Worm (Caenorhabditis elegans): Measurements from ENCODE around the gene slc-5A12.

slc-5A12 gene

DNA sequence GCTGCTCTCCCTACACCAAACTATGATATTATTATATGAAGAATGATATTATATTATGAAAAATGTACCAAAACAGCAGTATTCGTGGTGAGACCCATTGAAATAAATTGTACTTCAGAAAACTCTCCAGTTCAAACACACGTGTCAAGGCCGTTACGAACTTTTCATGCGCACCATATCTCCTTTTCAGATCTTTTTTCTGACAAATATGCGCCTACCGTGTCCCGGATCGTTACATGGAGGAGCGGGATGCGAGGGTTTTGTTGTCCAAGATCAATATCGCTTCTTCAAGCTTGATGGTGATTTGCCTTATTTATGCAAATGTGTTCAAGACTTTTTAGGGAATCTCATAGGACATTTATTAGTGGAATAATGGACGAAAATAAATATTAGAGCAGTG is 33.5 kb upstream of the slc-5A12 start:
- TF ChIP-seq ets-7 (tag; optimal IDR thresholded peaks at IDR 0.05) (no peak), ceh-36 (tag; optimal IDR thresholded peaks at IDR 0.05) (no peak), F13C5.2 (tag; optimal IDR thresholded peaks at IDR 0.05) (no peak), ama-1 (optimal IDR thresholded peaks at IDR 0.05) (no peak), pes-1 (GFP tag; IDR thresholded peaks at IDR 0.05) (no peak), hmbx-1 (tag; optimal IDR thresholded peaks at IDR 0.05) (no peak), B0310.2 (tag; optimal IDR thresholded peaks at IDR 0.05) (no peak), sea-1 (GFP tag; conservative IDR thresholded peaks at IDR 0.05) (no peak), scrt-1 (GFP tag; IDR thresholded peaks at IDR 0.05) (no peak)

DNA sequence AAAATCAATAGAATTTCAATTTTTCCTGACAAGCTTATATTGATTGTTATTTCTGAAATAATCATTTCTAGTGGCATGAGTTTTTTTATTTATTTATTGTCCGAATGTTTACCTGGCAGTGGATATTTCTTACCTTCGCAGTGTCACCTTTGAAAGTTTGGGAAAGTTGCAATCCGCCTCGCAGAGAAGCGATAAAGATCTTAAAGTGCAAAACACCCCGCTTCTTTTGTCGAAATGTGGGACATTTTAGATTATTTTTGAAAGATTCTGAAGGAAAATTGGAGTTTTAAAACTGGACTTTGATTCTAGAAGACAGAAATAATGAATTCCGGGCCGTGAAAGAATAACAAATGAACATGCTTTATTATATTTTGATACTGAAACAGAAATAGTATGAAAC is 28.5 kb upstream of the slc-5A12 start:
- no peak for TF ChIP-seq ets-7 (tag; optimal IDR thresholded peaks at IDR 0.05)
- no peak for TF ChIP-seq tra-4 (tag; optimal IDR thresholded peaks at IDR 0.05)
- TF ChIP-seq ceh-36 (tag; optimal IDR thresholded peaks at IDR 0.05): no peak
- no peak for TF ChIP-seq tbx-11 (GFP tag; IDR thresholded peaks at IDR 0.05)
- TF ChIP-seq scrt-1 (GFP tag; IDR thresholded peaks at IDR 0.05): no peak

DNA sequence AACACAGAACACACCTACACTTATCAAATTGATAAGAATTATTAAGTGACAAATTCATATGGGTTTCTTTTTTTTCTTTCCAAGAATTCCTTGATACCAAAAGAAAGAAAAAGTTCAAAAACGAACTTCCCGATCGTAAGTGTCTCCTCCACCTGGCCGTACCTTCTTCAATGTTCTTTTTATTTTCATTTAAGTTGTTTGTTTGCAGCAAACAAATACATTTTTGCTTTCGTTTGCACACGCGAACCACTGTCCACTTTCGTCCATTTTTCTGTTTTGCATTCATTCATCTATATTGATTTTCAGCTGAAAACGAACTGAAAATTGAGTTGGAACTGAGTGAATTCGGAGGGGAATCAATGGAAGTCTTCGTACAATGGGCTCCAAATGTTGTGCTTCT is 25.5 kb upstream of the slc-5A12 start, which contains the start of gene VZK822L.2:
Gene VZK822L.2 (plus strand): TSS at position 301 of the 400 bp plus-strand sequence.
- TF ChIP-seq tbx-11 (GFP tag; IDR thresholded peaks at IDR 0.05): no peak
- TF ChIP-seq tbx-37 (GFP tag; conservative IDR thresholded peaks at IDR 0.05): no peak
- no peak for TF ChIP-seq ceh-13 (GFP tag; optimal IDR thresholded peaks at IDR 0.05)
- TF ChIP-seq B0310.2 (tag; optimal IDR thresholded peaks at IDR 0.05): no peak
- TF ChIP-seq tra-4 (tag; optimal IDR thresholded peaks at IDR 0.05): no peak
- no peak for TF ChIP-seq aly-1 (tag; optimal IDR thresholded peaks at IDR 0.05)
- no peak for TF ChIP-seq ets-7 (tag; optimal IDR thresholded peaks at IDR 0.05)

DNA sequence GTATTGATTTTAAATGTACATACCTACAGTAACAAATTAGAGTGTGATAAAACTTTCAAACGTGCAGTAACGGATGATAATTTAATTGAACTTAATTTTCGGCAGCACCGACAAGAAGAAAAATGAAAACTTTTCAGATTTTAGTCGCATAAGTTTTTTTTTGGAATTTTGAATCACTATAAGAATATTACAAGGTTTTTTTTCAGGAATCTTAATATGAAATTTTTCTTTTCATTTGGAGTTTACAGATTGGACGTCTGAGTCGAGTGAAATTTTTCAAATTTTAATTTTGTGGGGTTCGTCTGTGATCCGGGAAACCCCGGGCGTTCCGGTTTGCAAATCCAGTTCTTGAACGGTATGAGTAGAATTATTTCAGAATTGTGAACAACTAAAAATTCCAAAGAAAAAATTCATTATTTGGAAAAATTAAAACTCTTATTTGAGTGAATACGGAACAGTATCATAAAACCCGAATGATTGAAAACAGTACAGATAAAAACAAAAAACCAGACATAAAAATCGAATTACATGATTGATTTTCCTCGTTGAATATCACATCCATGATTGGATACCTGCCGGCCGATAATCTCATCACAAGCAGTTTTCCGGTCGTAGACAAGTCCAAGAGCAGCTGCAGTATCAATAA is 23.8 kb upstream of the slc-5A12 start:
- no peak for TF ChIP-seq F13C5.2 (tag; optimal IDR thresholded peaks at IDR 0.05)
- TF ChIP-seq hmbx-1 (tag; optimal IDR thresholded peaks at IDR 0.05): no peak
- TF ChIP-seq hnd-1 (tag; optimal IDR thresholded peaks at IDR 0.05): no peak
- no peak for TF ChIP-seq B0310.2 (tag; optimal IDR thresholded peaks at IDR 0.05)
- TF ChIP-seq ets-7 (tag; optimal IDR thresholded peaks at IDR 0.05): no peak
- TF ChIP-seq flt-1 (GFP tag; IDR thresholded peaks at IDR 0.05): no peak
- TF ChIP-seq pes-1 (GFP tag; IDR thresholded peaks at IDR 0.05): no peak
- TF ChIP-seq tbx-11 (GFP tag; IDR thresholded peaks at IDR 0.05): no peak
- TF ChIP-seq tra-4 (tag; optimal IDR thresholded peaks at IDR 0.05): no peak
- TF ChIP-seq tbx-37 (GFP tag; conservative IDR thresholded peaks at IDR 0.05): no peak
- no peak for TF ChIP-seq ceh-36 (tag; optimal IDR thresholded peaks at IDR 0.05)

DNA sequence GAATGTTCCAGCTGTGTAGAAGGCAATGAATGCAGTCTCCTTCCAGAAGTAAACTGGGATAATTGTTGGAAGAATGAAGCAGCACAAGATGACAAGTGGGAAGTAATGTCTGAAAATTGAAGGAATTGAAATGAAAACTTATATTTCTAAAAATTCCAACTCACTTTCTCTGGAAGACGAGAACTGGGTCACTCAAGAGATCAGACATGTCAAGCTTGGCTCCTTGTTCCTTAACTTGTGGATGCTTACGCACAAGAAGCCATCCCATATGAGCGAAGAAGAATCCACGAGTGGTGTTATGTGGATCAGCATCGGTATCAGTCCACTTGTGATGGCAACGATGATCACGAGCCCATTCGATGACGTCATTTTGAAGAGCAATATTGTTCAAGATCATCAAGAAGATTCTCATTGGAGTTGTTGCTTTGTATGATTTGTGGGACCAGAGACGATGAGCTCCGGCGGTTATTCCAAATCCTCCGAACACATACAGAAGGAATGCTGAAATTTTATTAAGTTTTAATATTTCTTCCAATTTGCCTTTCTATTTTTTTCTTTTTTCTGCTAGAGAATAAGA is 22.9 kb upstream of the slc-5A12 start:
- TF ChIP-seq flt-1 (GFP tag; IDR thresholded peaks at IDR 0.05) (no peak), sea-1 (GFP tag; conservative IDR thresholded peaks at IDR 0.05) (no peak), hmg-4 (GFP tag; optimal IDR thresholded peaks at IDR 0.05) (no peak)

DNA sequence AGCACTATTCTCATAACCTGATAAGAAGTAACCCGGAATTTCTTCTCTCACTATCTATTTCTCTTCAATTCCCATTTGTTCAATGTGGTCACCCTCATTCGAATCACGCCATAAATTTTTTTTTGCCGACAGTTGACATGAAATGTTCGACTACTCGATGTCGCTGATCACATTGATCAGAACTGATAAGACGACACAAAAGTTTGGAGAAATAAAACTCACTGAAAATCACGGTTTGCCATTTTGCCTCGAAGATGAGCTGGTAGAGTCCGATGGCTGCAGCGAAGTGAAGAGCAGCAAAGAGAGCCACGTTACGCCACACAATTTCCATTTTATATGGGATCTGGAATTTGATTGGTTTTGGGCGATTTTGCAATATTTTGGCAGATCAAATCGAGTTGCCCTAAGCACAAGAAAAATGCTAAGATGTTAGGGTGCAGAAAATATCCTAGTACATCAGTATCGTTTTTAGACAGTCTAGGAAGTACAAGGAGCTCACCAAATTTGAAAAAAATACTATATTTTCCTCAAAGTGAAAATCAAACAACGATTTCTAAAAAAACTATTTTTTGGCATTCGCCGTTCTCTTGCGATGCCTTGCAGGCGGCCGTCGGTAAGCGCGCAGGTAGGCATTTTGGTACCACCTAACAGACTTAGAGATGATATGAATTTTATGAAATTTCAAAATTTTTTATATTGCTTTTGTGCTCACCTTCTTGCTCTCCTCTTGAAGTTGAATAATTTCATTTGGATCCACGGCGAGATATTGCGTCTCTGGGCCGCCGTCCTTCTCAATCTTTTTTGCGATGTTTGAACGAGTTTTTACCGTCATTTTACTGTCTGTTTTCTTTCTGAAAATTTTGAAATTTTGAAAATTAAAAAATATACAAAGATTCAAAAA is 22.1 kb upstream of the slc-5A12 start, which contains the start of gene fat-6:
Gene fat-6 (minus strand): TSS at position 851 of the 901 bp plus-strand sequence.
- TF ChIP-seq flt-1 (GFP tag; IDR thresholded peaks at IDR 0.05) (no peak), ets-7 (tag; optimal IDR thresholded peaks at IDR 0.05) (no peak), pes-1 (GFP tag; IDR thresholded peaks at IDR 0.05) (no peak), ceh-36 (tag; optimal IDR thresholded peaks at IDR 0.05) (no peak), ceh-13 (GFP tag; optimal IDR thresholded peaks at IDR 0.05) (no peak), B0310.2 (tag; optimal IDR thresholded peaks at IDR 0.05) (no peak), ama-1 (optimal IDR thresholded peaks at IDR 0.05) (no peak), aly-1 (tag; optimal IDR thresholded peaks at IDR 0.05) (no peak), scrt-1 (GFP tag; IDR thresholded peaks at IDR 0.05) (no peak), tbx-11 (GFP tag; IDR thresholded peaks at IDR 0.05) (no peak), hmbx-1 (tag; optimal IDR thresholded peaks at IDR 0.05) (no peak), hnd-1 (tag; optimal IDR thresholded peaks at IDR 0.05) (no peak), F13C5.2 (tag; optimal IDR thresholded peaks at IDR 0.05) (no peak), hmg-4 (GFP tag; optimal IDR thresholded peaks at IDR 0.05) (no peak), sea-1 (GFP tag; conservative IDR thresholded peaks at IDR 0.05) (no peak), tbx-37 (GFP tag; conservative IDR thresholded peaks at IDR 0.05) (no peak), tra-4 (tag; optimal IDR thresholded peaks at IDR 0.05) (no peak)

DNA sequence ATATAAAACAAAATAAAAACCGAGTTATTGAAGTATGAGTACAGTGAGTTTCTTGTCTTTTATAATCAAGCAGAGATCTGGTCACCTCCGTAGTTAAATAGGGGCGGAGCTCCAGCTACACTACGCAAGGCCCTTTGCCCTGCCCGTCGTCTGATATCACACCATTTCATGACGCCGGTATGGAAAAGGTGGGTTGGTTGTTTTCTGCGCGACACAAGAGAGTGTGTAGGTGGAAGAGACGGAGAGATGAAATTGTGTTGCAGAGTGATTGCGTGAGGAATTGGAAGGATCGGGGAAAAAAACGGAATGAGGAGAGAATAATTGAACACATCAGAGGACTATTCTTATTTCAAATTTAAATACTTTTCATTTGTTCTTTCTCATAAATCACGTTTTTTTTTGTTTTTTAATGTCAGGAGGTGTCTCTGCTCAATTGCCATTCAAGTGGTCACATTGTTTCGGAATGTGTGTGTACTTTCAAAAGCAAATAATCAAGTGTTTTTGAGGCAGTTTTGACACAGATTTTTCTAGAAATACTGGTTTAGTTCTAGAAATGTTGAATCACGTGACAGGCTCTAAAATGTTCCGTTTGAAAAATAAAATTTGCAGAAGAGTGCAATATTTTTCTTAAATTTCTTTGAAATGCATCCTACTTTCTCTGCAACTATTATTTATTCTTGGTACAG is 21.3 kb upstream of the slc-5A12 start, which contains the start of gene ZK822.9:
Gene ZK822.9 (plus strand): TSS at position 180 of the 686 bp plus-strand sequence.
- TF ChIP-seq hnd-1 (tag; optimal IDR thresholded peaks at IDR 0.05) (no peak), ceh-36 (tag; optimal IDR thresholded peaks at IDR 0.05) (no peak), F13C5.2 (tag; optimal IDR thresholded peaks at IDR 0.05) (no peak), tra-4 (tag; optimal IDR thresholded peaks at IDR 0.05) (no peak), tbx-11 (GFP tag; IDR thresholded peaks at IDR 0.05) (no peak), ceh-13 (GFP tag; optimal IDR thresholded peaks at IDR 0.05) (no peak), hmg-4 (GFP tag; optimal IDR thresholded peaks at IDR 0.05) (no peak), hmbx-1 (tag; optimal IDR thresholded peaks at IDR 0.05) (no peak), scrt-1 (GFP tag; IDR thresholded peaks at IDR 0.05) (no peak), flt-1 (GFP tag; IDR thresholded peaks at IDR 0.05) (no peak), ama-1 (optimal IDR thresholded peaks at IDR 0.05) (no peak), sea-1 (GFP tag; conservative IDR thresholded peaks at IDR 0.05) (no peak), tbx-37 (GFP tag; conservative IDR thresholded peaks at IDR 0.05) (no peak), aly-1 (tag; optimal IDR thresholded peaks at IDR 0.05) (no peak), pes-1 (GFP tag; IDR thresholded peaks at IDR 0.05) (no peak), ets-7 (tag; optimal IDR thresholded peaks at IDR 0.05) (no peak)
